Worm (Caenorhabditis elegans) whole organism, L2 larva: ENCODE data around the gene C34C12.1.

Experiments
- F13H6.1 ChIP-seq: sonication (generic microtip); optimal IDR thresholded peaks from 2 replicates; lab custom pipeline; 2016; ENCODE audit warnings: missing genetic modification characterization, missing compliant biosample characterization
- aly-2 ChIP-seq: fragments of 150-350 bp; optimal IDR thresholded peaks from 2 replicates; lab custom pipeline; 2014; ENCODE audit warnings: missing biosample characterization, missing genetic modification characterization
- ama-1 ChIP-seq: fragments of 150-350 bp; optimal IDR thresholded peaks from 2 replicates; lab custom pipeline; 2018; ENCODE audit warnings: inconsistent platforms
- unc-39 ChIP-seq: fragments of 150-350 bp; optimal IDR thresholded peaks from 2 replicates; lab custom pipeline; 2014; ENCODE audit warnings: missing biosample characterization, missing genetic modification characterization

ce11 chrIII:3425438-3425837 is 28.7 kb upstream of the C34C12.1 start, which contains the start of gene metl-18:
- TF ChIP-seq aly-2 (tag; lab: Kevin White, UChicago) (no peak), F13H6.1 (tag; lab: Kevin White, UChicago) (no peak), unc-39 (tag; lab: Kevin White, UChicago) (no peak), ama-1 (no peak)
